Worm (Caenorhabditis elegans) whole organism, late embryonic: ENCODE data around the gene T01B10.5.

Source experiments
- F13H6.1 ChIP-seq: sonication (generic microtip); optimal IDR thresholded peaks from 2 replicates; lab custom pipeline; 2016; ENCODE audit warnings: missing genetic modification characterization, missing compliant biosample characterization
- K02D7.2 ChIP-seq: sonication (generic microtip); optimal IDR thresholded peaks from 2 replicates; lab custom pipeline; 2017; ENCODE audit warnings: mild to moderate bottlenecking, missing genetic modification characterization, missing compliant biosample characterization
- ama-1 ChIP-seq: fragments of 150-350 bp; optimal IDR thresholded peaks from 2 replicates; lab custom pipeline; 2014
- dve-1 ChIP-seq: sonication (generic microtip); optimal IDR thresholded peaks from 2 replicates; lab custom pipeline; 2017; ENCODE audit warnings: antibody characterized with exemption, mild to moderate bottlenecking, missing genetic modification characterization, missing compliant biosample characterization
- hlh-30 ChIP-seq: sonication (generic microtip); optimal IDR thresholded peaks from 2 replicates; lab custom pipeline; 2017; ENCODE audit warnings: antibody characterized with exemption, missing genetic modification characterization, missing compliant biosample characterization; ENCODE audit not compliant: insufficient read depth
- lin-11 ChIP-seq: fragments of 200-800 bp; sonication (Bioruptor generic); optimal IDR thresholded peaks from 2 replicates; lab custom pipeline; 2018; ENCODE audit warnings: mild to moderate bottlenecking, missing genetic modification characterization, missing compliant biosample characterization
- npax-4 ChIP-seq: sonication (generic microtip); optimal IDR thresholded peaks from 2 replicates; lab custom pipeline; 2016; ENCODE audit warnings: missing genetic modification characterization, missing compliant biosample characterization
- pha-2 ChIP-seq: sonication (generic microtip); optimal IDR thresholded peaks from 2 replicates; lab custom pipeline; 2017; ENCODE audit warnings: mild to moderate bottlenecking, missing genetic modification characterization, missing compliant biosample characterization
- pqm-1 ChIP-seq: sonication (generic microtip); optimal IDR thresholded peaks from 2 replicates; lab custom pipeline; 2016; ENCODE audit warnings: missing genetic modification characterization, missing compliant biosample characterization
- sox-4 ChIP-seq: sonication (generic microtip); optimal IDR thresholded peaks from 2 replicates; lab custom pipeline; 2017; ENCODE audit warnings: mild to moderate bottlenecking, missing genetic modification characterization, inconsistent platforms, missing compliant biosample characterization
- tbx-7 ChIP-seq: sonication (generic microtip); optimal IDR thresholded peaks from 2 replicates; lab custom pipeline; 2016; ENCODE audit warnings: missing genotype, missing genetic modification characterization, missing compliant biosample characterization
- unc-55 ChIP-seq: sonication (generic microtip); optimal IDR thresholded peaks from 2 replicates; lab custom pipeline; 2017; ENCODE audit warnings: missing biosample characterization, missing genetic modification reagents, missing genetic modification characterization

ce11 chrX:8475759-8476228 lies 19.3 kb upstream of the T01B10.5 start, which contains the start of gene nhr-14:
- TF ChIP-seq F13H6.1 (no peak), ama-1 (no peak), pha-2 (tag; lab: Kevin White, UChicago) (no peak), dve-1 (tag; lab: Kevin White, UChicago) (no peak), npax-4 (tag; lab: Kevin White, UChicago) (no peak), hlh-30 (tag; lab: Kevin White, UChicago) (no peak), unc-55 (GFP tag; lab: Kevin White, UChicago) (no peak), sox-4 (tag; lab: Kevin White, UChicago) (no peak), pqm-1 (tag; lab: Kevin White, UChicago) (no peak), lin-11 (tag; lab: Kevin White, UChicago) (no peak), K02D7.2 (no peak), tbx-7 (tag; lab: Kevin White, UChicago) (no peak)
